Worm (Caenorhabditis elegans) whole organism, late embryonic: ENCODE results near the gene C05C10.2.

Experiments
- C38D4.7 ChIP-seq: fragments of 200-800 bp; sonication (Bioruptor generic); optimal IDR thresholded peaks from 2 replicates; lab custom pipeline; 2018; ENCODE audit warnings: mild to moderate bottlenecking, missing genetic modification characterization, moderate library complexity, missing compliant biosample characterization
- K09A11.1 ChIP-seq: sonication (generic microtip); optimal IDR thresholded peaks from 2 replicates; lab custom pipeline; 2017; ENCODE audit warnings: antibody characterized with exemption, mild to moderate bottlenecking, missing genetic modification characterization, missing compliant biosample characterization; ENCODE audit not compliant: insufficient read depth
- ama-1 ChIP-seq: fragments of 150-350 bp; optimal IDR thresholded peaks from 2 replicates; lab custom pipeline; 2014
- ceh-14 ChIP-seq: sonication (generic microtip); optimal IDR thresholded peaks from 2 replicates; lab custom pipeline; 2016; ENCODE audit warnings: missing genotype, missing genetic modification characterization, missing compliant biosample characterization
- ceh-18 ChIP-seq: sonication (generic microtip); optimal IDR thresholded peaks from 2 replicates; lab custom pipeline; 2016; ENCODE audit warnings: missing genetic modification characterization, missing compliant biosample characterization
- ceh-22 ChIP-seq: sonication (generic microtip); optimal IDR thresholded peaks from 2 replicates; lab custom pipeline; 2017; ENCODE audit warnings: missing biosample characterization, missing genetic modification characterization
- ceh-30 ChIP-seq: fragments of 150-350 bp; optimal IDR thresholded peaks from 2 replicates; lab custom pipeline; 2014; ENCODE audit warnings: missing biosample characterization, missing genetic modification characterization
- ceh-45 ChIP-seq: fragments of 200-800 bp; sonication (Bioruptor generic); IDR thresholded peaks from 2 replicates; pipeline ENCODE4 v1.3.6; 2022; ENCODE audit warnings: missing genetic modification reagents, missing genetic modification characterization, missing compliant biosample characterization
- ceh-48 ChIP-seq: sonication (generic microtip); optimal IDR thresholded peaks from 2 replicates; lab custom pipeline; 2016; ENCODE audit warnings: missing genetic modification characterization, inconsistent platforms, missing compliant biosample characterization
- ceh-9 ChIP-seq: sonication (generic microtip); optimal IDR thresholded peaks from 2 replicates; lab custom pipeline; 2016; ENCODE audit warnings: mild to moderate bottlenecking, missing genetic modification characterization, inconsistent platforms, missing compliant biosample characterization
- che-1 ChIP-seq: sonication (generic microtip); optimal IDR thresholded peaks from 2 replicates; lab custom pipeline; 2016; ENCODE audit warnings: mild to moderate bottlenecking, missing genetic modification characterization, missing compliant biosample characterization
- dmd-4 ChIP-seq: sonication (generic microtip); optimal IDR thresholded peaks from 2 replicates; lab custom pipeline; 2016; ENCODE audit warnings: borderline replicate concordance, missing genetic modification characterization, missing compliant biosample characterization
- elt-2 ChIP-seq: sonication (generic microtip); optimal IDR thresholded peaks from 2 replicates; lab custom pipeline; 2016; ENCODE audit warnings: missing genetic modification reagents, missing genetic modification characterization, missing compliant biosample characterization
- eyg-1 ChIP-seq: sonication (generic microtip); optimal IDR thresholded peaks from 2 replicates; lab custom pipeline; 2016; ENCODE audit warnings: missing genotype, missing genetic modification characterization, missing compliant biosample characterization
- hlh-15 ChIP-seq: sonication (generic microtip); optimal IDR thresholded peaks from 2 replicates; lab custom pipeline; 2016; ENCODE audit warnings: missing genetic modification characterization, missing compliant biosample characterization
- hlh-30 ChIP-seq: sonication (generic microtip); optimal IDR thresholded peaks from 2 replicates; lab custom pipeline; 2017; ENCODE audit warnings: antibody characterized with exemption, missing genetic modification characterization, missing compliant biosample characterization; ENCODE audit not compliant: insufficient read depth
- hlh-6 ChIP-seq: sonication (generic microtip); optimal IDR thresholded peaks from 2 replicates; lab custom pipeline; 2016; ENCODE audit warnings: missing genotype, missing genetic modification characterization, missing compliant biosample characterization
- hlh-8 ChIP-seq: sonication (generic microtip); optimal IDR thresholded peaks from 2 replicates; lab custom pipeline; 2016; ENCODE audit warnings: missing genotype, missing genetic modification characterization, missing compliant biosample characterization
- lim-6 ChIP-seq: sonication (generic microtip); optimal IDR thresholded peaks from 2 replicates; lab custom pipeline; 2016; ENCODE audit warnings: missing genetic modification characterization, missing compliant biosample characterization
- lin-11 ChIP-seq: fragments of 200-800 bp; sonication (Bioruptor generic); optimal IDR thresholded peaks from 2 replicates; lab custom pipeline; 2018; ENCODE audit warnings: mild to moderate bottlenecking, missing genetic modification characterization, missing compliant biosample characterization
- madf-2 ChIP-seq: sonication (generic microtip); optimal IDR thresholded peaks from 2 replicates; lab custom pipeline; 2017; ENCODE audit warnings: missing genetic modification characterization, missing compliant biosample characterization
- mec-3 ChIP-seq: sonication (generic microtip); optimal IDR thresholded peaks from 2 replicates; lab custom pipeline; 2016; ENCODE audit warnings: borderline replicate concordance, missing genetic modification characterization, missing compliant biosample characterization
- nfya-1 ChIP-seq: sonication (generic microtip); optimal IDR thresholded peaks from 2 replicates; lab custom pipeline; 2017; ENCODE audit warnings: missing genetic modification characterization, mild to moderate bottlenecking, missing compliant biosample characterization, antibody characterized with exemption, moderate library complexity
- nhr-232 ChIP-seq: sonication (generic microtip); optimal IDR thresholded peaks from 2 replicates; lab custom pipeline; 2016; ENCODE audit warnings: missing genetic modification characterization, missing compliant biosample characterization
- npax-4 ChIP-seq: sonication (generic microtip); optimal IDR thresholded peaks from 2 replicates; lab custom pipeline; 2016; ENCODE audit warnings: missing genetic modification characterization, missing compliant biosample characterization
- pat-9 ChIP-seq: fragments of 200-800 bp; sonication (Bioruptor generic); optimal IDR thresholded peaks from 2 replicates; lab custom pipeline; 2018; ENCODE audit warnings: mild to moderate bottlenecking, missing genetic modification characterization, moderate library complexity, missing compliant biosample characterization
- pha-4 ChIP-seq: fragments of 150-350 bp; optimal IDR thresholded peaks from 2 replicates; lab custom pipeline; 2018; ENCODE audit warnings: missing biosample characterization, missing genetic modification reagents, missing genetic modification characterization
- pqm-1 ChIP-seq: sonication (generic microtip); optimal IDR thresholded peaks from 2 replicates; lab custom pipeline; 2016; ENCODE audit warnings: missing genetic modification characterization, missing compliant biosample characterization
- pros-1 ChIP-seq: fragments of 150-350 bp; optimal IDR thresholded peaks from 2 replicates; lab custom pipeline; 2014; ENCODE audit warnings: missing biosample characterization, missing genetic modification reagents, missing genetic modification characterization
- ref-2 ChIP-seq: sonication (generic microtip); optimal IDR thresholded peaks from 2 replicates; lab custom pipeline; 2016; ENCODE audit warnings: missing genetic modification characterization, missing compliant biosample characterization
- sdc-2 ChIP-seq: sonication (generic microtip); optimal IDR thresholded peaks from 2 replicates; lab custom pipeline; 2016; ENCODE audit warnings: missing genotype, missing genetic modification characterization, missing compliant biosample characterization
- sox-2 ChIP-seq: fragments of 200-800 bp; sonication (Bioruptor generic); IDR thresholded peaks from 2 replicates; pipeline ENCODE4 v1.3.6; 2022; ENCODE audit warnings: missing genetic modification reagents, missing genetic modification characterization, missing compliant biosample characterization
- tbx-2 ChIP-seq: sonication (generic microtip); optimal IDR thresholded peaks from 2 replicates; lab custom pipeline; 2016; ENCODE audit warnings: missing genetic modification characterization, missing compliant biosample characterization
- tbx-7 ChIP-seq: sonication (generic microtip); optimal IDR thresholded peaks from 2 replicates; lab custom pipeline; 2016; ENCODE audit warnings: missing genotype, missing genetic modification characterization, missing compliant biosample characterization
- ttx-3 ChIP-seq: sonication (generic microtip); optimal IDR thresholded peaks from 2 replicates; lab custom pipeline; 2016; ENCODE audit warnings: missing genetic modification reagents, missing genetic modification characterization, missing compliant biosample characterization
- unc-3 ChIP-seq, 2 experiments: fragments of 200-800 bp in 1 of 2; sonication (Bioruptor generic) in 1 of 2; sonication (generic microtip) in 1 of 2; conservative IDR thresholded peaks in 1 of 2; optimal IDR thresholded peaks in 1 of 2; 2 replicates each; pipeline versions ENCODE4 v1.3.6 to Lab custom; 2016 to 2022; ENCODE audit warnings: missing compliant biosample characterization in 2 of 2, missing genetic modification characterization in 2 of 2, missing genetic modification reagents in 1 of 2
- unc-42 ChIP-seq: sonication (generic microtip); optimal IDR thresholded peaks from 2 replicates; lab custom pipeline; 2016; ENCODE audit warnings: missing genotype, missing genetic modification characterization, missing compliant biosample characterization
- unc-55 ChIP-seq: sonication (generic microtip); optimal IDR thresholded peaks from 2 replicates; lab custom pipeline; 2017; ENCODE audit warnings: missing biosample characterization, missing genetic modification reagents, missing genetic modification characterization
- ztf-16 ChIP-seq: sonication (generic microtip); optimal IDR thresholded peaks from 2 replicates; lab custom pipeline; 2017; ENCODE audit warnings: missing genetic modification characterization, missing compliant biosample characterization

The C05C10.2 gene

DNA sequence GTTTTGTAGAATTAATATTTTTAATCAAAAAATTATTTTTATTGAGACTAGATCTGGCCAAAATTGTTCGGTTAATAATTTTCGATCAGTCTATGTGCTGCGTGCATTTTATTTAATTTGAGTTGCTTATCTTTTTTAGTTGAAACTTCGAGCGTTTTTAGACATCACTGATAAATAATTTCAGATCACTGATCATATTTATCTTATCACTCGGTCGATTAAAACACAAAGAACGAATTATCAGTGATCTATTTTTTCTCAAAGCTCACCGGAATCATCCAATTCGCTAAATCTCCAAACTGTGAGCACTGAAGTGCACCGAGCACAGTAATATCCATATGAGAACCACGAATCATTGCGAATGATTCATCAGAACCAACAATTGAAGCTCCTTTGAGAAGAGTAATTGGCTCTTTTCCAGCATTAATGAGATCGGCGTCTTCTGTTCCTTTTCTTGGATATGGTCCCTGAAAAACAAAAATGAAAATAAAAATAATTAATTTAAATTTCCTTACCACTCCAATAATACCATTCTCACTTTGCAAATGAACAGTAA, 13.1 kb downstream of the C05C10.2 start:
- TF ChIP-seq K09A11.1 (tag; lab: Kevin White, UChicago) (no peak), elt-2 (tag; lab: Kevin White, UChicago) (peak; percentile 61)

ce11 chrII:9935664-9936063, 13.6 kb downstream of the C05C10.2 start:
- TF ChIP-seq eyg-1 (no peak), pat-9 (tag; lab: Kevin White, UChicago) (no peak), che-1 (tag; lab: Kevin White, UChicago) (no peak), tbx-2 (tag; lab: Kevin White, UChicago) (no peak), ceh-22 (no peak), unc-42 (tag; lab: Kevin White, UChicago) (no peak), pha-4 (tag; lab: Kevin White, UChicago) (no peak), hlh-8 (no peak), pqm-1 (no peak), ceh-45 (no peak), unc-3 (GFP tag; conservative IDR thresholded peaks at IDR 0.05; lab: Robert Waterston, UW) (no peak), unc-3 (tag; optimal IDR thresholded peaks at IDR 0.05; lab: Kevin White, UChicago) (no peak), unc-55 (GFP tag; lab: Kevin White, UChicago) (no peak), mec-3 (tag; lab: Kevin White, UChicago) (no peak), hlh-6 (tag; lab: Kevin White, UChicago) (no peak), ceh-9 (tag; lab: Kevin White, UChicago) (no peak), pros-1 (tag; lab: Kevin White, UChicago) (no peak), K09A11.1 (tag; lab: Kevin White, UChicago) (no peak)

DNA sequence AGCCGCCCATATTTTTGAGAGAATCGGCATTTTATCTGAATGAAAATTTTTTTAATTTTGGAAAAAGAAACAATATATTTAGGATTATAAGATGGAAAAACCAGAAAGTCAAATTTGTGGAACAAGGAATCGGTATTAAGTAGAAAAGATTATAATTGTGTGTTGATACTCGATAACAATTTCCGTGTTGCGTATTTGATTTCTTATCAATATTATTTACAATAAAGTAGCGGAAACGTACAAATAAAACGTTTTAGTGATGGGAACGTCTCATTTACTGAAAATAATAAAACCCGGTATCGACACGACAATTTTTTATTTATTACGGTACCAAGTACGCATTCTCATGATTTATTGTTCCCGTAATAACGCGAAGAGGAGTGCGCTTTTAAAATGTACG, 14.8 kb downstream of the C05C10.2 start, which contains the start of gene C05C10.3:
Gene C05C10.3, minus strand, starts transcription at position 35 of the 400 bp plus-strand sequence.
- TF ChIP-seq K09A11.1 (tag; lab: Kevin White, UChicago) (no peak), elt-2 (tag; lab: Kevin White, UChicago) (peak; percentile 30)

DNA sequence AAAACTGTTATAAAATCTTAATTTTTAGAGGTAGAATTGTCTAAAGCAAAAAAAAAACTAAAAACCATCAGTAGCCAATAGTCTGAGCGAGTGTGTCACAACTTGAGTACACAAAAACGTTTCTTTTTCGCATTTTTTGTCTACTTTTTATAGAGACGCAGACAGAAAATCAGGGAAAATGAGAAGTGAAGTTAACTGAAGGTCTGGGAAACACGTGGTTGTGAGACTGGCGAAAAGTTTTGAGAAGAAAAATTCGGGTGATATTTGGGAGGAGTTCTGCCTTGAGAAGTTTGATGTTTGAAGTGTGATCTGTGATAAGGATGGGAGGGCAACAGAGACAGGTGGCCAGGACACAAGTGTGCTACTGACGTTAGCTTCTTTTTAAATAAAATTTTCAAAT, 15.6 kb downstream of the C05C10.2 start:
- TF ChIP-seq hlh-30 (tag; lab: Kevin White, UChicago), result peak; percentile 50
- TF ChIP-seq ceh-18 (tag; lab: Kevin White, UChicago), result peak; percentile 58
- no peak for TF ChIP-seq pqm-1

ce11 chrII:9938877-9939276, 16.9 kb downstream of the C05C10.2 start, which contains the start of the genes C05C10.7 and C05C10.5:
Gene C05C10.7 (minus strand): TSS chrII:9938971.
Gene C05C10.5 (plus strand): TSS chrII:9939040.
- TF ChIP-seq ceh-48 (tag; lab: Kevin White, UChicago) (no peak), ceh-30 (tag; lab: Kevin White, UChicago) (no peak), sdc-2 (tag; lab: Kevin White, UChicago) (no peak), C38D4.7 (GFP tag; lab: Kevin White, UChicago) (no peak), dmd-4 (tag; lab: Kevin White, UChicago) (no peak), tbx-2 (tag; lab: Kevin White, UChicago) (no peak), ztf-16 (tag; lab: Kevin White, UChicago) (no peak), eyg-1 (no peak), elt-2 (tag; lab: Kevin White, UChicago) (no peak), npax-4 (tag; lab: Kevin White, UChicago) (no peak), ttx-3 (tag; lab: Kevin White, UChicago) (no peak), ama-1 (lab: Kevin White, UChicago) (no peak), mec-3 (tag; lab: Kevin White, UChicago) (no peak), tbx-7 (no peak)

- TF ChIP-seq lin-11 (tag; lab: Kevin White, UChicago) (no peak), mec-3 (tag; lab: Kevin White, UChicago) (peak; percentile 77), ceh-14 (tag; lab: Kevin White, UChicago) (peak; percentile 81), lim-6 (tag; lab: Kevin White, UChicago) (peak; percentile 60), nfya-1 (tag; lab: Kevin White, UChicago) (peak; percentile 62), unc-55 (GFP tag; lab: Kevin White, UChicago) (peak; percentile 54), che-1 (tag; lab: Kevin White, UChicago) (peak; percentile 5), dmd-4 (tag; lab: Kevin White, UChicago) (no peak), K09A11.1 (tag; lab: Kevin White, UChicago) (no peak), hlh-15 (peak; percentile 24), sox-2 (no peak), pqm-1 (peak; percentile 56), hlh-8 (peak; percentile 85), nhr-232 (tag; lab: Kevin White, UChicago) (no peak), madf-2 (tag; lab: Kevin White, UChicago) (no peak), unc-42 (tag; lab: Kevin White, UChicago) (peak; percentile 67), eyg-1 (no peak), ref-2 (peak; percentile 90)
These were observed 18.4 kb downstream of the C05C10.2 start, which contains the start of gene ufd-3 for ce11 chrII:9940430-9940829. Gene ufd-3 (plus strand): TSS chrII:9940753.
